Fruit fly (Drosophila melanogaster) whole organism, adult: Measurements from ENCODE around the gene Cortactin.

Experiments used
- CG11617 ChIP-seq: fragments of 200-800 bp; sonication (Bioruptor generic); optimal IDR thresholded peaks from 2 replicates; lab custom pipeline; 2017; ENCODE audit warnings: mild to moderate bottlenecking, missing biosample characterization, missing genetic modification reagents, missing genetic modification characterization
- CG33017 ChIP-seq: fragments of 200-800 bp; sonication (Bioruptor generic); optimal IDR thresholded peaks from 2 replicates; lab custom pipeline; 2018; ENCODE audit warnings: missing biosample characterization, mild to moderate bottlenecking, missing genetic modification characterization, moderate library complexity
- CG5204 ChIP-seq: fragments of 200-800 bp; sonication (Bioruptor generic); optimal IDR thresholded peaks from 2 replicates; lab custom pipeline; 2016; ENCODE audit warnings: missing biosample characterization, missing genetic modification characterization
- CG7101 ChIP-seq: fragments of 200-800 bp; sonication (Bioruptor generic); optimal IDR thresholded peaks from 2 replicates; lab custom pipeline; 2018; ENCODE audit warnings: missing biosample characterization, mild to moderate bottlenecking, missing genetic modification characterization, moderate library complexity
- Clk ChIP-seq: fragments of 200-800 bp; sonication (Bioruptor generic); optimal IDR thresholded peaks from 2 replicates; lab custom pipeline; 2017; ENCODE audit warnings: missing biosample characterization, missing genetic modification characterization
- Hr96 ChIP-seq: fragments of 200-800 bp; sonication (Bioruptor generic); optimal IDR thresholded peaks from 2 replicates; lab custom pipeline; 2016; ENCODE audit warnings: missing biosample characterization, missing genetic modification characterization
- bab1 ChIP-seq: fragments of 200-800 bp; sonication (Bioruptor generic); optimal IDR thresholded peaks from 3 replicates; lab custom pipeline; 2019; ENCODE audit warnings: missing biosample characterization, mild to moderate bottlenecking, missing genetic modification characterization, moderate library complexity
- cnc ChIP-seq, 2 experiments: fragments of >200 bp; optimal IDR thresholded peaks; 2 replicates each; lab custom pipeline; 2017
- kay ChIP-seq: fragments of 200-800 bp; sonication (Bioruptor generic); peaks from one replicate; lab custom pipeline; 2016; ENCODE audit warnings: missing biosample characterization, missing genetic modification characterization, borderline replicate concordance
- ovo ChIP-seq: fragments of 200-800 bp; sonication (Bioruptor generic); optimal IDR thresholded peaks from 2 replicates; lab custom pipeline; 2016; ENCODE audit warnings: missing biosample characterization, missing genetic modification characterization
- pad ChIP-seq: fragments of 200-800 bp; sonication (Bioruptor generic); optimal IDR thresholded peaks from 3 replicates; lab custom pipeline; 2017; ENCODE audit warnings: missing biosample characterization, missing genetic modification characterization, mild to moderate bottlenecking, moderate library complexity, missing genetic modification reagents
- toe ChIP-seq: fragments of 200-800 bp; sonication (Bioruptor generic); optimal IDR thresholded peaks from 2 replicates; lab custom pipeline; 2016; ENCODE audit warnings: missing biosample characterization, missing genetic modification characterization

- TF ChIP-seq CG7101 = no peak
- TF ChIP-seq CG5204 = no peak
- no peak for TF ChIP-seq ovo
- TF ChIP-seq pad = no peak
- no peak for TF ChIP-seq bab1
- no peak for TF ChIP-seq Hr96 (GFP tag; lab: Kevin White, UChicago)
- TF ChIP-seq toe = no peak
- no peak for TF ChIP-seq Clk (GFP tag; lab: Kevin White, UChicago)
- no peak for TF ChIP-seq CG33017 (tag; lab: Kevin White, UChicago)
- no peak for TF ChIP-seq kay
- no peak for TF ChIP-seq CG11617
- no peak for TF ChIP-seq cnc (optimal IDR thresholded peaks at IDR 0.05; lab: Kevin White, UChicago)
Measured at dm6 chr3R:21057519-21057918, 6.8 kb downstream of the Cortactin start.
